Fruit fly (Drosophila melanogaster) whole organism, prepupa: Measurements from ENCODE around the gene yellow-b.

Experiments used
- Blimp-1 ChIP-seq: fragments of 200-800 bp; sonication (Bioruptor generic); optimal IDR thresholded peaks from 3 replicates; lab custom pipeline; 2017; ENCODE audit warnings: missing biosample characterization, missing genetic modification characterization, mild to moderate bottlenecking, moderate library complexity, missing genetic modification reagents
- CG7368 ChIP-seq: fragments of 200-800 bp; sonication (Bioruptor generic); optimal IDR thresholded peaks from 3 replicates; lab custom pipeline; 2016; ENCODE audit warnings: missing biosample characterization, missing genetic modification characterization
- Ets21C ChIP-seq: fragments of 200-800 bp; sonication (Bioruptor generic); optimal IDR thresholded peaks from 3 replicates; lab custom pipeline; 2016; ENCODE audit warnings: missing biosample characterization, missing genetic modification characterization
- net ChIP-seq: fragments of 200-800 bp; sonication (Bioruptor generic); optimal IDR thresholded peaks from 3 replicates; lab custom pipeline; 2016; ENCODE audit warnings: missing biosample characterization, missing genetic modification characterization
- vri ChIP-seq: fragments of 200-800 bp; sonication (Bioruptor generic); optimal IDR thresholded peaks from 3 replicates; lab custom pipeline; 2016; ENCODE audit warnings: missing biosample characterization, mild to moderate bottlenecking, missing genetic modification characterization

dm6 chr2L:16789880-16790279 lies 35.7 kb downstream of the yellow-b start:
- TF ChIP-seq vri (GFP tag; lab: Kevin White, UChicago) (no peak), Blimp-1 (no peak), CG7368 (GFP tag; lab: Kevin White, UChicago) (no peak), Ets21C (GFP tag; lab: Kevin White, UChicago) (no peak), net (no peak)
